Worm (Caenorhabditis elegans) whole organism, young adult: ENCODE measurements around the gene znf-782.

Experiments
- B0336.3 ChIP-seq: fragments of 200-800 bp; sonication (Bioruptor generic); IDR thresholded peaks from 2 replicates; pipeline ENCODE4 v1.3.6; 2022; ENCODE audit warnings: missing genetic modification characterization, missing compliant biosample characterization
- D2030.7 ChIP-seq: fragments of 200-800 bp; sonication (Bioruptor generic); IDR thresholded peaks from 2 replicates; pipeline ENCODE4 v1.3.6; 2022; ENCODE audit warnings: missing genetic modification reagents, missing genetic modification characterization, missing compliant biosample characterization
- F22D6.2 ChIP-seq: sonication (generic microtip); optimal IDR thresholded peaks from 2 replicates; lab custom pipeline; 2016; ENCODE audit warnings: mild to moderate bottlenecking, missing genetic modification characterization, missing compliant biosample characterization
- F33H1.4 ChIP-seq: fragments of 200-800 bp; sonication (Bioruptor generic); IDR thresholded peaks from 2 replicates; pipeline ENCODE4 v1.3.6; 2022; ENCODE audit warnings: missing genetic modification reagents, missing genetic modification characterization, missing compliant biosample characterization
- F57A8.1 ChIP-seq: fragments of 200-800 bp; sonication (Bioruptor generic); optimal IDR thresholded peaks from 2 replicates; lab custom pipeline; 2018; ENCODE audit warnings: mild to moderate bottlenecking, missing genetic modification characterization, moderate library complexity, missing compliant biosample characterization
- T26A5.8 ChIP-seq: sonication (generic microtip); optimal IDR thresholded peaks from 2 replicates; lab custom pipeline; 2016; ENCODE audit warnings: missing genetic modification characterization, missing compliant biosample characterization
- Y53G8AR.9 ChIP-seq: fragments of 200-800 bp; sonication (Bioruptor generic); conservative IDR thresholded peaks from 2 replicates; pipeline ENCODE4 v1.3.6; 2022; ENCODE audit warnings: missing genetic modification reagents, missing genetic modification characterization, missing compliant biosample characterization
- Y79H2A.3 ChIP-seq: fragments of 200-800 bp; sonication (Bioruptor generic); conservative IDR thresholded peaks from 2 replicates; pipeline ENCODE4 v1.3.6; 2022; ENCODE audit warnings: missing genetic modification reagents, missing genetic modification characterization, missing compliant biosample characterization
- ama-1 ChIP-seq, 3 experiments: fragments of 150-350 bp in 1 of 3; sonication (generic microtip) in 2 of 3; optimal IDR thresholded peaks; 2 replicates each; lab custom pipeline; 2014 to 2018; ENCODE audit warnings: missing biosample characterization in 2 of 3, missing genetic modification characterization in 2 of 3, missing genetic modification reagents in 2 of 3
- atf-7 ChIP-seq: sonication (generic microtip); optimal IDR thresholded peaks from 2 replicates; lab custom pipeline; 2017; ENCODE audit warnings: mild to moderate bottlenecking, missing genetic modification characterization, missing compliant biosample characterization
- attf-3 ChIP-seq: fragments of 200-800 bp; sonication (Bioruptor generic); conservative IDR thresholded peaks from 2 replicates; pipeline ENCODE4 v1.3.6; 2022; ENCODE audit warnings: missing genetic modification reagents, missing genetic modification characterization, missing compliant biosample characterization
- ccch-3 ChIP-seq: fragments of 200-800 bp; sonication (Bioruptor generic); optimal IDR thresholded peaks from 2 replicates; lab custom pipeline; 2018; ENCODE audit warnings: mild to moderate bottlenecking, missing genetic modification characterization, missing compliant biosample characterization
- cebp-2 ChIP-seq: fragments of 200-800 bp; sonication (Bioruptor generic); IDR thresholded peaks from 2 replicates; pipeline ENCODE4 v1.3.6; 2022; ENCODE audit warnings: missing genetic modification characterization, missing compliant biosample characterization
- ceh-40 ChIP-seq: fragments of 200-800 bp; sonication (Bioruptor generic); IDR thresholded peaks from 2 replicates; pipeline ENCODE4 v1.3.6; 2022; ENCODE audit warnings: missing genetic modification characterization, missing compliant biosample characterization
- ceh-79 ChIP-seq: sonication (generic microtip); optimal IDR thresholded peaks from 2 replicates; lab custom pipeline; 2017; ENCODE audit warnings: mild to moderate bottlenecking, missing genetic modification characterization, missing compliant biosample characterization
- die-1 ChIP-seq: sonication (generic microtip); optimal IDR thresholded peaks from 2 replicates; lab custom pipeline; 2016; ENCODE audit warnings: missing genotype, mild to moderate bottlenecking, missing genetic modification characterization, missing compliant biosample characterization
- dox-1 ChIP-seq: fragments of 200-800 bp; sonication (Bioruptor generic); IDR thresholded peaks from 2 replicates; pipeline ENCODE4 v1.3.6; 2022; ENCODE audit warnings: missing genetic modification reagents, missing genetic modification characterization, missing compliant biosample characterization
- efl-1 ChIP-seq: fragments of 150-350 bp; optimal IDR thresholded peaks from 2 replicates; lab custom pipeline; 2014; ENCODE audit warnings: missing biosample characterization, missing genetic modification reagents, missing genetic modification characterization
- egl-18 ChIP-seq: fragments of 200-800 bp; sonication (Bioruptor generic); IDR thresholded peaks from 2 replicates; pipeline ENCODE4 v1.3.6; 2022; ENCODE audit warnings: missing genetic modification reagents, missing genetic modification characterization, missing compliant biosample characterization
- egl-44 ChIP-seq: fragments of 200-800 bp; sonication (Bioruptor generic); IDR thresholded peaks from 2 replicates; pipeline ENCODE4 v1.3.6; 2022; ENCODE audit warnings: missing genetic modification reagents, missing genetic modification characterization, missing compliant biosample characterization
- ets-4 ChIP-seq: fragments of 200-800 bp; sonication (Bioruptor generic); optimal IDR thresholded peaks from 2 replicates; lab custom pipeline; 2018; ENCODE audit warnings: mild to moderate bottlenecking, missing genetic modification characterization, missing compliant biosample characterization
- fkh-3 ChIP-seq: sonication (generic microtip); optimal IDR thresholded peaks from 2 replicates; lab custom pipeline; 2016; ENCODE audit warnings: mild to moderate bottlenecking, missing genetic modification characterization, missing compliant biosample characterization
- him-1 ChIP-seq: sonication (generic microtip); optimal IDR thresholded peaks from 2 replicates; lab custom pipeline; 2016; ENCODE audit warnings: missing genotype, missing genetic modification reagents, missing genetic modification characterization, missing compliant biosample characterization
- lag-1 ChIP-seq: fragments of 200-800 bp; sonication (Bioruptor generic); IDR thresholded peaks from 2 replicates; pipeline ENCODE4 v1.3.6; 2022; ENCODE audit warnings: missing genetic modification reagents, missing genetic modification characterization, missing compliant biosample characterization
- lin-26 ChIP-seq: fragments of 200-800 bp; sonication (Bioruptor generic); IDR thresholded peaks from 2 replicates; pipeline ENCODE4 v1.3.6; 2022; ENCODE audit warnings: missing genetic modification reagents, missing genetic modification characterization, missing compliant biosample characterization
- lir-1 ChIP-seq: fragments of 200-800 bp; sonication (Bioruptor generic); conservative IDR thresholded peaks from 2 replicates; pipeline ENCODE4 v1.3.6; 2022; ENCODE audit warnings: missing genetic modification reagents, missing genetic modification characterization, missing compliant biosample characterization
- lsl-1 ChIP-seq: fragments of 200-800 bp; sonication (Bioruptor generic); optimal IDR thresholded peaks from 2 replicates; lab custom pipeline; 2018; ENCODE audit warnings: mild to moderate bottlenecking, missing genetic modification characterization, moderate library complexity, missing compliant biosample characterization
- madf-3 ChIP-seq: fragments of 200-800 bp; sonication (Bioruptor generic); IDR thresholded peaks from 2 replicates; pipeline ENCODE4 v1.3.6; 2022; ENCODE audit warnings: missing genetic modification reagents, missing genetic modification characterization, missing compliant biosample characterization
- madf-8 ChIP-seq: fragments of 200-800 bp; sonication (Bioruptor generic); conservative IDR thresholded peaks from 2 replicates; pipeline ENCODE4 v1.3.6; 2022; ENCODE audit warnings: missing genetic modification reagents, missing genetic modification characterization, missing compliant biosample characterization
- mel-28 ChIP-seq: sonication (generic microtip); optimal IDR thresholded peaks from 2 replicates; lab custom pipeline; 2016; ENCODE audit warnings: borderline replicate concordance, mild to moderate bottlenecking, missing genetic modification characterization, missing compliant biosample characterization
- nhr-179 ChIP-seq: sonication (generic microtip); optimal IDR thresholded peaks from 2 replicates; lab custom pipeline; 2016; ENCODE audit warnings: mild to moderate bottlenecking, missing genetic modification characterization, missing compliant biosample characterization
- nhr-27 ChIP-seq: fragments of 200-800 bp; sonication (Bioruptor generic); optimal IDR thresholded peaks from 2 replicates; lab custom pipeline; 2018; ENCODE audit warnings: mild to moderate bottlenecking, missing genetic modification characterization, moderate library complexity, missing compliant biosample characterization
- nhr-80 ChIP-seq: sonication (generic microtip); optimal IDR thresholded peaks from 2 replicates; lab custom pipeline; 2016; ENCODE audit warnings: missing genetic modification characterization, missing compliant biosample characterization
- snpc-1.1 ChIP-seq: sonication (generic microtip); optimal IDR thresholded peaks from 2 replicates; lab custom pipeline; 2017; ENCODE audit warnings: missing genetic modification characterization, mild to moderate bottlenecking, missing compliant biosample characterization, antibody characterized with exemption, moderate library complexity, missing genotype, missing genetic modification reagents; ENCODE audit not compliant: insufficient read depth
- snpc-4 ChIP-seq, 5 experiments: fragments of 150-350 bp in 1 of 5; sonication (generic microtip) in 4 of 5; optimal IDR thresholded peaks; 2 replicates each; lab custom pipeline; 2014 to 2018; ENCODE audit warnings: missing genetic modification characterization in 5 of 5, missing biosample characterization in 3 of 5, antibody characterized with exemption in 2 of 5, mild to moderate bottlenecking in 2 of 5, missing compliant biosample characterization in 2 of 5, missing genotype in 2 of 5, moderate library complexity in 2 of 5, missing genetic modification reagents in 1 of 5
- tlf-1 ChIP-seq: fragments of 200-800 bp; sonication (Bioruptor generic); optimal IDR thresholded peaks from 2 replicates; lab custom pipeline; 2018; ENCODE audit warnings: mild to moderate bottlenecking, missing genetic modification characterization, missing compliant biosample characterization
- unc-62 ChIP-seq: fragments of 150-350 bp; optimal IDR thresholded peaks from 2 replicates; lab custom pipeline; 2014; ENCODE audit warnings: missing biosample characterization, missing genetic modification reagents, missing genetic modification characterization
- zfh-2 ChIP-seq: fragments of 200-800 bp; sonication (Bioruptor generic); conservative IDR thresholded peaks from 2 replicates; pipeline ENCODE4 v1.3.6; 2022; ENCODE audit warnings: missing genetic modification reagents, missing genetic modification characterization, missing compliant biosample characterization
- ztf-18 ChIP-seq: sonication (generic microtip); optimal IDR thresholded peaks from 2 replicates; lab custom pipeline; 2016; ENCODE audit warnings: missing genotype, mild to moderate bottlenecking, missing genetic modification characterization, missing compliant biosample characterization

Gene znf-782

DNA sequence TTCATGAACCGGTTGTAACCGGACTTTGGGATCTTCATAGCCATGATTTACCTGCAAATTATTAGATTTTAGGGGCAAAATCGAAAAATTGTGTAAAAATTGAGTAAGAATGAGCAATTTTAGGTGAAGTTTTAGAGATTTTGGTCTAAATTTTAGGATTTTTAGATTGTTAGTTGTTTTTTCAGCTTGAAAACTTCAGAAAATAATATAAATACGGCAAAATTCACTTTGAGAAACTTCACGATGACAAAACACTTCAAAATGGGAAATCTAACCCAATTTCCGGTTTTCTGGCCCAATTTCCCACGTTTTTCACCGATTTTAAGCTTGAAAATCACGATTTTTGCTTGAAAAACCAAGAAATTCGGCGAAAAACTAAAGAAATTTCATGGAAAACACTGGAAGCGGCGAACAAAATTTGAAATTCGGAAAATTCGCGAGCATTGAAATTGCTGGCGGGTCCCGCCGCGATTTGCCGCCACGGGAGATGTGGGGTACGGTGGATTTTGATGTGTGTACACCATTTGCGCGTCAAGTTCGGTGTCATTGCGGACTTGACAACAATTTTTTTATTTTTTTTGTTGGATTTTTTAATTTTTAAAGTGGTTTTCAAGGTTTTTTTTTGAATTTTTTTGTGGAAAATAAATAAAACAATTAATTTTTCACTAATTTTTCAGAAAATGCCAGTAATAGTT, 26.7 kb upstream of the znf-782 start, which contains the start of the genes cct-8 and Y55F3AR.2 (continued):
- TF ChIP-seq lir-1 (peak; percentile 98), die-1 (peak; percentile 12), F22D6.2 (tag; lab: Kevin White, UChicago) (peak; percentile 86), nhr-179 (no peak), D2030.7 (peak; percentile 97), egl-18 (GFP tag; lab: Robert Waterston, UW) (peak; percentile 86; the same call in 1 of the 2 replicates), B0336.3 (GFP tag; lab: Robert Waterston, UW) (peak; percentile 99), lsl-1 (GFP tag; lab: Kevin White, UChicago) (peak; percentile 100), ets-4 (GFP tag; lab: Kevin White, UChicago) (peak; percentile 30), dox-1 (GFP tag; lab: Robert Waterston, UW) (peak; percentile 99), unc-62 (no peak), Y79H2A.3 (GFP tag; lab: Robert Waterston, UW) (peak; percentile 82), F33H1.4 (GFP tag; lab: Robert Waterston, UW) (peak; percentile 100), lag-1 (0 out of 2 replicates have a peak, but pooled peaks have one; percentile 74), atf-7 (tag; lab: Kevin White, UChicago) (peak; percentile 96), egl-44 (GFP tag; lab: Robert Waterston, UW) (peak; percentile 74; the same call in 1 of the 2 replicates), cebp-2 (GFP tag; lab: Robert Waterston, UW) (peak; percentile 96), ccch-3 (GFP tag; lab: Kevin White, UChicago) (peak; percentile 1), ama-1 (optimal IDR thresholded peaks at IDR 0.05; lab: Kevin White, UChicago) (no peak), ama-1 (GFP tag; optimal IDR thresholded peaks at IDR 0.05; lab: Kevin White, UChicago) (peak in 1 of 2 experiments; percentile 44), mel-28 (tag; lab: Kevin White, UChicago) (peak; percentile 91), efl-1 (GFP tag; lab: Kevin White, UChicago) (peak; percentile 93), ztf-18 (peak; percentile 61), snpc-4 (GFP tag; optimal IDR thresholded peaks at IDR 0.05; lab: Kevin White, UChicago) (peak; percentile 71), snpc-4 (tag; optimal IDR thresholded peaks at IDR 0.05; lab: Kevin White, UChicago) (peak; percentile 69 to 87 (median 78)), him-1 (tag; lab: Kevin White, UChicago) (peak; percentile 66), madf-8 (GFP tag; lab: Robert Waterston, UW) (peak; percentile 89), ceh-79 (tag; lab: Kevin White, UChicago) (peak; percentile 80), ceh-40 (GFP tag; lab: Robert Waterston, UW) (peak; percentile 67; the same call in 1 of the 2 replicates), attf-3 (peak; percentile 95), snpc-1.1 (peak; percentile 71), tlf-1 (peak; percentile 99), F57A8.1 (GFP tag; lab: Kevin White, UChicago) (no peak), Y53G8AR.9 (peak; percentile 100), lin-26 (GFP tag; lab: Robert Waterston, UW) (peak; percentile 65; the same call in 1 of the 2 replicates), nhr-27 (tag; lab: Kevin White, UChicago) (peak; percentile 37), madf-3 (GFP tag; lab: Robert Waterston, UW) (peak; percentile 97), zfh-2 (GFP tag; lab: Robert Waterston, UW) (peak; percentile 91), nhr-80 (peak; percentile 29), fkh-3 (peak; percentile 79), T26A5.8 (tag; lab: Kevin White, UChicago) (peak; percentile 82)
